Worm (Caenorhabditis elegans): ENCODE data around the gene hmg-11.

The hmg-11 gene

ce11 chrII:4672584-4673110 is at the start of gene hmg-11, which contains the start of gene clec-140:
Gene hmg-11, plus strand, starts transcription at chrII:4673085.
Gene clec-140, plus strand, starts transcription at chrII:4673060.
- TF ChIP-seq nhr-27 (tag; optimal IDR thresholded peaks at IDR 0.05) (no peak), aptf-2 (GFP tag; conservative IDR thresholded peaks at IDR 0.05) (no peak), K12H6.12 (tag; optimal IDR thresholded peaks at IDR 0.05) (no peak), lin-26 (GFP tag; IDR thresholded peaks at IDR 0.05) (no peak), lir-1 (GFP tag; conservative IDR thresholded peaks at IDR 0.05) (no peak), zfh-2 (GFP tag; conservative IDR thresholded peaks at IDR 0.05) (0 out of 2 replicates have a peak, but pooled peaks have one; percentile 31), ztf-3 (GFP tag; optimal IDR thresholded peaks at IDR 0.05) (no peak), ekl-4 (GFP tag; IDR thresholded peaks at IDR 0.05) (no peak), die-1 (tag; optimal IDR thresholded peaks at IDR 0.05) (peak; percentile 7), nhr-80 (tag; optimal IDR thresholded peaks at IDR 0.05) (peak; percentile 77), hmg-20 (GFP tag; IDR thresholded peaks at IDR 0.05) (no peak), egl-44 (GFP tag; IDR thresholded peaks at IDR 0.05) (0 out of 2 replicates have a peak, but pooled peaks have one; percentile 33), dpff-1 (tag; optimal IDR thresholded peaks at IDR 0.05) (no peak), ztf-25 (GFP tag; IDR thresholded peaks at IDR 0.05) (no peak), dox-1 (GFP tag; IDR thresholded peaks at IDR 0.05) (peak; percentile 66), mcd-1 (GFP tag; IDR thresholded peaks at IDR 0.05) (0 out of 2 replicates have a peak, but pooled peaks have one; percentile 33), attf-5 (GFP tag; optimal IDR thresholded peaks at IDR 0.05) (peak; percentile 70), F22D6.2 (tag; optimal IDR thresholded peaks at IDR 0.05) (no peak), madf-3 (GFP tag; IDR thresholded peaks at IDR 0.05) (0 out of 2 replicates have a peak, but pooled peaks have one; percentile 29), attf-3 (GFP tag; conservative IDR thresholded peaks at IDR 0.05) (0 out of 2 replicates have a peak, but pooled peaks have one; percentile 25)

- TF ChIP-seq dpl-1 (GFP tag; optimal IDR thresholded peaks at IDR 0.05), result no peak
- TF ChIP-seq T26A5.8 (tag; optimal IDR thresholded peaks at IDR 0.05), result no peak
- no peak for TF ChIP-seq hrde-1 (tag; optimal IDR thresholded peaks at IDR 0.05; ENCODE audit: borderline replicate concordance)
- TF ChIP-seq snpc-3.4 (tag; optimal IDR thresholded peaks at IDR 0.05), result no peak
- no peak for TF ChIP-seq Y56A3A.18 (GFP tag; IDR thresholded peaks at IDR 0.05)
- TF ChIP-seq dpff-1 (tag; optimal IDR thresholded peaks at IDR 0.05), result no peak
- no peak for TF ChIP-seq repo-1 (tag; optimal IDR thresholded peaks at IDR 0.05)
- no peak for TF ChIP-seq lin-26 (GFP tag; IDR thresholded peaks at IDR 0.05)
- TF ChIP-seq ztf-3 (GFP tag; optimal IDR thresholded peaks at IDR 0.05), result no peak
- no peak for TF ChIP-seq K12H6.12 (tag; optimal IDR thresholded peaks at IDR 0.05)
These were observed 46.3 kb upstream of the hmg-11 start, which contains the start of gene F35D11.1 for ce11 chrII:4626606-4627005. Gene F35D11.1, plus strand, starts transcription at chrII:4626906.

ce11 chrII:4631479-4631878 is 41.4 kb upstream of the hmg-11 start:
- TF ChIP-seq T07F8.4 (tag; optimal IDR thresholded peaks at IDR 0.05) (no peak), aptf-3 (GFP tag; IDR thresholded peaks at IDR 0.05) (no peak), lir-1 (GFP tag; conservative IDR thresholded peaks at IDR 0.05) (no peak), fkh-3 (tag; optimal IDR thresholded peaks at IDR 0.05) (no peak), cebp-2 (GFP tag; IDR thresholded peaks at IDR 0.05) (no peak), dpff-1 (tag; optimal IDR thresholded peaks at IDR 0.05) (no peak)

ce11 chrII:4638241-4638640 is 34.6 kb upstream of the hmg-11 start, which contains the start of gene che-10:
Gene che-10, minus strand, starts transcription at chrII:4638341.
- TF ChIP-seq akir-1 (GFP tag; optimal IDR thresholded peaks at IDR 0.05), result no peak
- TF ChIP-seq ccch-3 (GFP tag; optimal IDR thresholded peaks at IDR 0.05), result no peak
- TF ChIP-seq hmg-20 (GFP tag; IDR thresholded peaks at IDR 0.05), result no peak
- TF ChIP-seq ztf-26 (tag; optimal IDR thresholded peaks at IDR 0.05), result no peak
- no peak for TF ChIP-seq D2030.7 (GFP tag; IDR thresholded peaks at IDR 0.05)
- no peak for TF ChIP-seq F57A8.1 (GFP tag; optimal IDR thresholded peaks at IDR 0.05)
- no peak for TF ChIP-seq unc-130 (GFP tag; optimal IDR thresholded peaks at IDR 0.05)
- no peak for TF ChIP-seq hlh-12 (tag; optimal IDR thresholded peaks at IDR 0.05)
- no peak for TF ChIP-seq ceh-79 (tag; optimal IDR thresholded peaks at IDR 0.05)
- TF ChIP-seq zim-3 (tag; optimal IDR thresholded peaks at IDR 0.05), result no peak
- no peak for TF ChIP-seq K12H6.12 (tag; optimal IDR thresholded peaks at IDR 0.05)
- TF ChIP-seq ama-1 (optimal IDR thresholded peaks at IDR 0.05), result no peak
- TF ChIP-seq ama-1 (GFP tag; optimal IDR thresholded peaks at IDR 0.05), result no peak
- TF ChIP-seq pbrm-1 (GFP tag; IDR thresholded peaks at IDR 0.05), result no peak
- no peak for TF ChIP-seq nhr-27 (tag; optimal IDR thresholded peaks at IDR 0.05)
- no peak for TF ChIP-seq Y53F4B.3 (GFP tag; IDR thresholded peaks at IDR 0.05)
- TF ChIP-seq nhr-120 (GFP tag; IDR thresholded peaks at IDR 0.05), result no peak

Measured in whole organism, young adult.